Worm (Caenorhabditis elegans): ENCODE results near the gene cgh-1.

DNA sequence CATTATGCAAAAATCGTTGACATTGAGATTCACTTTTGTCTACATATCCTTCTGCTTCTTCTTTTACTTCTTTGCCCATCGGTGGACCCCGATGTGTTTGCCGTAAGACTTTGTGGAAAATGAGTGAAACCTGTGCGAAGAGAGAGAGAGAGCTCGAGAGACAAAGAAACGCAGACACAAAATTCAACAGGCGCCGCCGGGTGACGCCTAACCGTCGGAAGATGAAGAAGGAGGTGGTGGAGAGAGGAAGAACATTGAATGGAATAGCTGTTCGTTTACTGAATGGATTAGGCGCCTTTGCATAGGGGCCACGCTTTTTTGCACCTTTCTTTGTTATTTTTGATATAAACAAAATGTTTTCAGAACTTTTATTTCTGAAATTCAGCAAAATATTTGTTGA lies 9.4 kb upstream of the cgh-1 start:
- TF ChIP-seq sma-9 (GFP tag; optimal IDR thresholded peaks at IDR 0.05) (no peak), sma-9 (tag; optimal IDR thresholded peaks at IDR 0.05) (no peak), skn-1 (tag; optimal IDR thresholded peaks at IDR 0.05) (no peak), lin-39 (tag; optimal IDR thresholded peaks at IDR 0.05) (no peak), F13H6.1 (tag; optimal IDR thresholded peaks at IDR 0.05) (no peak), unc-62 (GFP tag; optimal IDR thresholded peaks at IDR 0.05) (no peak), lin-13 (GFP tag; optimal IDR thresholded peaks at IDR 0.05) (no peak), nhr-6 (tag; optimal IDR thresholded peaks at IDR 0.05) (no peak), unc-39 (tag; optimal IDR thresholded peaks at IDR 0.05) (no peak), nhr-23 (tag; optimal IDR thresholded peaks at IDR 0.05) (no peak)
